Fruit fly (Drosophila melanogaster) whole organism, prepupa: ENCODE measurements around the gene Cp18.

Experiments used
- CG11294 ChIP-seq: fragments of 200-800 bp; sonication (Bioruptor generic); IDR thresholded peaks from 2 replicates; pipeline ENCODE4 v1.3.6; 2022; ENCODE audit warnings: missing biosample characterization, missing genetic modification characterization
- CG11762 ChIP-seq: fragments of 200-800 bp; sonication (Bioruptor generic); optimal IDR thresholded peaks from 3 replicates; lab custom pipeline; 2016; ENCODE audit warnings: missing biosample characterization, missing genetic modification characterization; ENCODE audit not compliant: insufficient read depth
- CG11902 ChIP-seq: fragments of 200-800 bp; sonication (Bioruptor generic); optimal IDR thresholded peaks from 3 replicates; lab custom pipeline; 2016; ENCODE audit warnings: missing biosample characterization, missing genetic modification characterization
- CG15336 ChIP-seq: fragments of 200-800 bp; sonication (Bioruptor generic); IDR thresholded peaks from 2 replicates; pipeline ENCODE4 v1.3.6; 2022; ENCODE audit warnings: missing biosample characterization, missing genetic modification characterization
- CG16779 ChIP-seq: fragments of 200-800 bp; sonication (Bioruptor generic); optimal IDR thresholded peaks from 3 replicates; lab custom pipeline; 2017; ENCODE audit warnings: missing biosample characterization, mild to moderate bottlenecking, missing genetic modification characterization
- CG3032 ChIP-seq: fragments of 200-800 bp; optimal IDR thresholded peaks from 2 replicates; lab custom pipeline; 2019; ENCODE audit warnings: missing biosample characterization, mild to moderate bottlenecking, missing genetic modification characterization, moderate library complexity
- CG31627 ChIP-seq: fragments of 200-800 bp; sonication (Bioruptor generic); optimal IDR thresholded peaks from 3 replicates; lab custom pipeline; 2016; ENCODE audit warnings: missing biosample characterization, missing genetic modification characterization
- CG32006 ChIP-seq: fragments of 200-800 bp; sonication (Bioruptor generic); optimal IDR thresholded peaks from 3 replicates; lab custom pipeline; 2017; ENCODE audit warnings: missing biosample characterization, mild to moderate bottlenecking, missing genetic modification characterization
- CG34406 ChIP-seq: fragments of 200-800 bp; sonication (Bioruptor generic); optimal IDR thresholded peaks from 3 replicates; lab custom pipeline; 2016; ENCODE audit warnings: missing biosample characterization, missing genetic modification characterization
- CG3919 ChIP-seq: fragments of 200-800 bp; sonication (Bioruptor generic); optimal IDR thresholded peaks from 3 replicates; lab custom pipeline; 2016; ENCODE audit warnings: missing biosample characterization, missing genetic modification characterization
- CG6276 ChIP-seq: fragments of 200-800 bp; sonication (Bioruptor generic); optimal IDR thresholded peaks from 2 replicates; lab custom pipeline; 2017; ENCODE audit warnings: missing biosample characterization, mild to moderate bottlenecking, missing genetic modification characterization
- CG6792 ChIP-seq: fragments of 200-800 bp; sonication (Bioruptor generic); optimal IDR thresholded peaks from 3 replicates; lab custom pipeline; 2016; ENCODE audit warnings: missing biosample characterization, missing genetic modification characterization
- CG6854 ChIP-seq: fragments of 200-800 bp; sonication (Bioruptor generic); optimal IDR thresholded peaks from 2 replicates; lab custom pipeline; 2017; ENCODE audit warnings: missing biosample characterization, mild to moderate bottlenecking, missing genetic modification characterization
- CG7368 ChIP-seq: fragments of 200-800 bp; sonication (Bioruptor generic); optimal IDR thresholded peaks from 3 replicates; lab custom pipeline; 2016; ENCODE audit warnings: missing biosample characterization, missing genetic modification characterization
- CG8119 ChIP-seq: fragments of 200-800 bp; sonication (Bioruptor generic); IDR thresholded peaks from 3 replicates; pipeline ENCODE4 v1.3.6; 2022; ENCODE audit warnings: missing biosample characterization, missing genetic modification characterization
- CG8632 ChIP-seq: fragments of 200-800 bp; sonication (Bioruptor generic); optimal IDR thresholded peaks from 3 replicates; lab custom pipeline; 2016; ENCODE audit warnings: missing biosample characterization, missing genetic modification characterization
- Eip75B ChIP-seq: fragments of 200-800 bp; sonication (Bioruptor generic); optimal IDR thresholded peaks from 3 replicates; lab custom pipeline; 2016; ENCODE audit warnings: missing biosample characterization, missing genetic modification characterization
- Eip78C ChIP-seq: fragments of 200-800 bp; sonication (Bioruptor generic); peaks from one replicate; lab custom pipeline; 2016; ENCODE audit warnings: missing biosample characterization, missing genetic modification characterization
- Ets21C ChIP-seq: fragments of 200-800 bp; sonication (Bioruptor generic); optimal IDR thresholded peaks from 3 replicates; lab custom pipeline; 2016; ENCODE audit warnings: missing biosample characterization, missing genetic modification characterization
- Gug ChIP-seq: fragments of 200-800 bp; sonication (Bioruptor generic); IDR thresholded peaks from 2 replicates; pipeline ENCODE4 v1.3.6; 2022; ENCODE audit warnings: missing biosample characterization, missing genetic modification characterization
- Hr38 ChIP-seq: sonication (Bioruptor generic); optimal IDR thresholded peaks from 2 replicates; lab custom pipeline; 2016; ENCODE audit warnings: missing biosample characterization, missing genetic modification characterization
- Hr39 ChIP-seq: fragments of 200-800 bp; sonication (Bioruptor generic); optimal IDR thresholded peaks from 2 replicates; lab custom pipeline; 2016; ENCODE audit warnings: missing biosample characterization, missing genetic modification characterization
- Hr4 ChIP-seq: fragments of 200-800 bp; sonication (Bioruptor generic); optimal IDR thresholded peaks from 3 replicates; lab custom pipeline; 2016; ENCODE audit warnings: missing biosample characterization, missing genetic modification characterization
- Met ChIP-seq: fragments of 200-800 bp; sonication (Bioruptor generic); optimal IDR thresholded peaks from 3 replicates; lab custom pipeline; 2016; ENCODE audit warnings: missing biosample characterization, missing genetic modification characterization
- OdsH ChIP-seq: fragments of 200-800 bp; sonication (Bioruptor generic); optimal IDR thresholded peaks from 3 replicates; lab custom pipeline; 2016; ENCODE audit warnings: missing biosample characterization, missing genetic modification characterization
- Smox ChIP-seq: fragments of 200-800 bp; sonication (Bioruptor generic); optimal IDR thresholded peaks from 3 replicates; lab custom pipeline; 2016; ENCODE audit warnings: missing biosample characterization, missing genetic modification characterization
- Sox102F ChIP-seq: fragments of 200-800 bp; sonication (Bioruptor generic); optimal IDR thresholded peaks from 2 replicates; lab custom pipeline; 2016; ENCODE audit warnings: missing biosample characterization, mild to moderate bottlenecking, missing genetic modification characterization
- Sox14 ChIP-seq: fragments of 200-800 bp; sonication (Bioruptor generic); optimal IDR thresholded peaks from 3 replicates; lab custom pipeline; 2016; ENCODE audit warnings: missing biosample characterization, missing genetic modification characterization
- Sox15 ChIP-seq: fragments of 200-800 bp; sonication (Bioruptor generic); optimal IDR thresholded peaks from 3 replicates; lab custom pipeline; 2016; ENCODE audit warnings: missing biosample characterization, missing genetic modification characterization
- achi ChIP-seq: fragments of 200-800 bp; sonication (Bioruptor generic); optimal IDR thresholded peaks from 3 replicates; lab custom pipeline; 2016; ENCODE audit warnings: missing biosample characterization, missing genetic modification characterization
- acj6 ChIP-seq: fragments of 200-800 bp; sonication (Bioruptor generic); optimal IDR thresholded peaks from 3 replicates; lab custom pipeline; 2016; ENCODE audit warnings: missing biosample characterization, missing genetic modification characterization
- cyc ChIP-seq: fragments of 200-800 bp; sonication (Bioruptor generic); optimal IDR thresholded peaks from 3 replicates; lab custom pipeline; 2016; ENCODE audit warnings: missing biosample characterization, missing genetic modification characterization
- dsx ChIP-seq: fragments of 200-800 bp; optimal IDR thresholded peaks from 3 replicates; lab custom pipeline; 2019; ENCODE audit warnings: missing biosample characterization, mild to moderate bottlenecking, missing genetic modification characterization, moderate library complexity; ENCODE audit not compliant: poor library complexity, severe bottlenecking
- eg ChIP-seq: fragments of 200-800 bp; sonication (Bioruptor generic); IDR thresholded peaks from 3 replicates; pipeline ENCODE4 v1.3.6; 2022; ENCODE audit warnings: missing biosample characterization, missing genetic modification characterization
- esn ChIP-seq: fragments of 200-800 bp; sonication (Bioruptor generic); optimal IDR thresholded peaks from 2 replicates; lab custom pipeline; 2016; ENCODE audit warnings: missing biosample characterization, mild to moderate bottlenecking, missing genetic modification characterization, moderate library complexity
- lz ChIP-seq: fragments of 200-800 bp; sonication (Bioruptor generic); optimal IDR thresholded peaks from 3 replicates; lab custom pipeline; 2016; ENCODE audit warnings: missing biosample characterization, missing genetic modification characterization
- net ChIP-seq: fragments of 200-800 bp; sonication (Bioruptor generic); optimal IDR thresholded peaks from 3 replicates; lab custom pipeline; 2016; ENCODE audit warnings: missing biosample characterization, missing genetic modification characterization
- pdm3 ChIP-seq: fragments of 200-800 bp; sonication (Bioruptor generic); optimal IDR thresholded peaks from 3 replicates; lab custom pipeline; 2016; ENCODE audit warnings: missing biosample characterization, missing genetic modification characterization
- spab ChIP-seq: fragments of 200-800 bp; sonication (Bioruptor generic); optimal IDR thresholded peaks from 2 replicates; lab custom pipeline; 2017; ENCODE audit warnings: missing biosample characterization, mild to moderate bottlenecking, missing genetic modification characterization, missing genetic modification reagents
- svp ChIP-seq: fragments of 200-800 bp; sonication (Bioruptor generic); peaks from one replicate; lab custom pipeline; 2016; ENCODE audit warnings: missing biosample characterization, missing genetic modification characterization
- topi ChIP-seq: fragments of 200-800 bp; sonication (Bioruptor generic); optimal IDR thresholded peaks from 3 replicates; lab custom pipeline; 2016; ENCODE audit warnings: missing biosample characterization, missing genetic modification characterization
- vri ChIP-seq: fragments of 200-800 bp; sonication (Bioruptor generic); optimal IDR thresholded peaks from 3 replicates; lab custom pipeline; 2016; ENCODE audit warnings: missing biosample characterization, mild to moderate bottlenecking, missing genetic modification characterization

Gene Cp18

dm6 chr3L:8763037-8763454 lies 36.5 kb downstream of the Cp18 start:
- peak; percentile 62 for TF ChIP-seq Hr39 (GFP tag; lab: Kevin White, UChicago)
- peak; percentile 48 for TF ChIP-seq CG32006 (GFP tag; lab: Kevin White, UChicago)
- peak; percentile 40 for TF ChIP-seq Hr4 (GFP tag; lab: Kevin White, UChicago)
- peak; percentile 61 for TF ChIP-seq Smox
- peak; percentile 26 for TF ChIP-seq CG6792 (GFP tag; lab: Kevin White, UChicago)
- TF ChIP-seq lz (GFP tag; lab: Kevin White, UChicago) = peak; percentile 42
- TF ChIP-seq CG31627 = peak; percentile 62
- peak; percentile 34 for TF ChIP-seq CG8632 (GFP tag; lab: Kevin White, UChicago)
- peak; percentile 53; the same call in 2 of the 3 replicates for TF ChIP-seq eg (GFP tag; lab: Robert Waterston, UW)
- TF ChIP-seq Met (GFP tag; lab: Kevin White, UChicago) = peak; percentile 67
- peak; percentile 28 for TF ChIP-seq net
- peak; percentile 70 for TF ChIP-seq Sox14 (GFP tag; lab: Kevin White, UChicago)
- peak; percentile 58 for TF ChIP-seq achi
- peak; percentile 27 for TF ChIP-seq cyc (GFP tag; lab: Kevin White, UChicago)
- TF ChIP-seq acj6 (GFP tag; lab: Kevin White, UChicago) = peak; percentile 35
- TF ChIP-seq CG11902 (GFP tag; lab: Kevin White, UChicago) = peak; percentile 37
- TF ChIP-seq pdm3 (GFP tag; lab: Kevin White, UChicago) = peak; percentile 44
- peak; percentile 48 for TF ChIP-seq Sox102F (GFP tag; lab: Kevin White, UChicago)
- TF ChIP-seq Sox15 = peak; percentile 17
- TF ChIP-seq vri = peak; percentile 67
- peak; percentile 20 for TF ChIP-seq CG6276
- peak; percentile 59 for TF ChIP-seq CG34406 (GFP tag; lab: Kevin White, UChicago)
- no peak for TF ChIP-seq CG3032 (tag; lab: Kevin White, UChicago)
- TF ChIP-seq CG8119 (GFP tag; lab: Robert Waterston, UW) = peak; percentile 47; the same call in 1 of the 3 replicates
- TF ChIP-seq OdsH = peak; percentile 48
- no peak for TF ChIP-seq CG6854 (GFP tag; lab: Kevin White, UChicago)
- no peak for TF ChIP-seq topi
- peak; percentile 20; the same call in 1 of the 2 replicates for TF ChIP-seq CG15336 (GFP tag; lab: Robert Waterston, UW)
- TF ChIP-seq CG7368 (GFP tag; lab: Kevin White, UChicago) = no peak
- no peak for TF ChIP-seq Gug
- no peak for TF ChIP-seq spab (GFP tag; lab: Kevin White, UChicago)
- TF ChIP-seq, all 60 proteins: peak for 25

- TF ChIP-seq Eip75B (GFP tag; lab: Kevin White, UChicago) (no peak), CG6276 (no peak), Hr39 (GFP tag; lab: Kevin White, UChicago) (peak; percentile 73), net (no peak), acj6 (GFP tag; lab: Kevin White, UChicago) (peak; percentile 32), Gug (no peak), Hr4 (GFP tag; lab: Kevin White, UChicago) (no peak), Met (GFP tag; lab: Kevin White, UChicago) (peak; percentile 77), cyc (GFP tag; lab: Kevin White, UChicago) (peak; percentile 69), CG3919 (peak; percentile 5), topi (peak; percentile 81), CG11902 (GFP tag; lab: Kevin White, UChicago) (peak; percentile 34), pdm3 (GFP tag; lab: Kevin White, UChicago) (peak; percentile 32), Sox15 (peak; percentile 29), CG11762 (GFP tag; lab: Kevin White, UChicago) (no peak), CG8632 (GFP tag; lab: Kevin White, UChicago) (peak; percentile 16), OdsH (peak; percentile 27), CG34406 (GFP tag; lab: Kevin White, UChicago) (peak; percentile 48), CG15336 (GFP tag; lab: Robert Waterston, UW) (no peak), Hr38 (GFP tag; lab: Kevin White, UChicago) (no peak), lz (GFP tag; lab: Kevin White, UChicago) (peak; percentile 39), CG16779 (tag; lab: Kevin White, UChicago) (no peak), eg (GFP tag; lab: Robert Waterston, UW) (no peak), CG11294 (GFP tag; lab: Robert Waterston, UW) (no peak), Eip78C (GFP tag; lab: Kevin White, UChicago) (peak; percentile 69), Ets21C (peak; percentile 50), dsx (GFP tag; lab: Kevin White, UChicago) (no peak), esn (GFP tag; lab: Kevin White, UChicago) (peak; percentile 62), Sox102F (GFP tag; lab: Kevin White, UChicago) (peak; percentile 71), achi (no peak), svp (GFP tag; lab: Kevin White, UChicago) (peak; percentile 91), CG31627 (peak; percentile 80), Sox14 (GFP tag; lab: Kevin White, UChicago) (peak; percentile 27), Smox (peak; percentile 69)
Measured at dm6 chr3L:8763794-8764193, 37.2 kb downstream of the Cp18 start.
